Worm (Caenorhabditis elegans) whole organism, midembryonic: ENCODE measurements around the gene asp-8.

Experiments used
- T22C8.4 ChIP-seq: fragments of 200-800 bp; sonication (Bioruptor generic); IDR thresholded peaks from 2 replicates; pipeline ENCODE4 v1.3.6; 2022; ENCODE audit warnings: missing genetic modification characterization, missing compliant biosample characterization
- cog-1 ChIP-seq: sonication (generic microtip); optimal IDR thresholded peaks from 2 replicates; lab custom pipeline; 2016; ENCODE audit warnings: missing genetic modification characterization, missing compliant biosample characterization
- klf-2 ChIP-seq: fragments of 200-800 bp; sonication (Bioruptor generic); conservative IDR thresholded peaks from 2 replicates; pipeline ENCODE4 v1.3.6; 2022; ENCODE audit warnings: missing genetic modification reagents, missing genetic modification characterization, missing compliant biosample characterization
- med-1 ChIP-seq: sonication (generic microtip); optimal IDR thresholded peaks from 2 replicates; lab custom pipeline; 2017; ENCODE audit warnings: missing genetic modification characterization, mild to moderate bottlenecking, missing compliant biosample characterization, antibody characterized with exemption, missing genetic modification reagents; ENCODE audit not compliant: insufficient read depth
- ztf-29 ChIP-seq: fragments of 200-800 bp; sonication (Bioruptor generic); IDR thresholded peaks from 2 replicates; pipeline ENCODE4 v1.3.6; 2022; ENCODE audit warnings: missing genetic modification reagents, missing genetic modification characterization, missing compliant biosample characterization

- TF ChIP-seq cog-1 (tag; lab: Kevin White, UChicago) (no peak), med-1 (GFP tag; lab: Kevin White, UChicago) (no peak), ztf-29 (no peak), T22C8.4 (no peak), klf-2 (GFP tag; lab: Robert Waterston, UW) (no peak)
These were observed 24.6 kb upstream of the asp-8 start, which contains the start of gene srw-119 for ce11 chrV:2999736-3000135.
